Fruit fly (Drosophila melanogaster) whole organism, prepupa: ENCODE measurements around the gene CG15498.

Experiments
- Hr39 ChIP-seq: fragments of 200-800 bp; sonication (Bioruptor generic); optimal IDR thresholded peaks from 2 replicates; lab custom pipeline; 2016; ENCODE audit warnings: missing biosample characterization, missing genetic modification characterization
- lz ChIP-seq: fragments of 200-800 bp; sonication (Bioruptor generic); optimal IDR thresholded peaks from 3 replicates; lab custom pipeline; 2016; ENCODE audit warnings: missing biosample characterization, missing genetic modification characterization

- TF ChIP-seq lz (GFP tag; lab: Kevin White, UChicago) (no peak), Hr39 (GFP tag; lab: Kevin White, UChicago) (no peak)
These were observed 17.4 kb downstream of the CG15498 start for dm6 chr3R:21551565-21551964.
